Worm (Caenorhabditis elegans) whole organism, L1 larva: ENCODE measurements around the gene ugt-54.

Experiments used
- C16A3.4 ChIP-seq: fragments of 150-350 bp; optimal IDR thresholded peaks from 2 replicates; lab custom pipeline; 2014; ENCODE audit warnings: missing biosample characterization, missing genetic modification characterization
- ama-1 ChIP-seq: fragments of 150-350 bp; optimal IDR thresholded peaks from 2 replicates; lab custom pipeline; 2014
- blmp-1 ChIP-seq: fragments of 150-350 bp; optimal IDR thresholded peaks from 2 replicates; lab custom pipeline; 2014; ENCODE audit warnings: missing biosample characterization, missing genetic modification characterization
- ceh-8 ChIP-seq: fragments of 200-800 bp; sonication (Bioruptor generic); optimal IDR thresholded peaks from 2 replicates; lab custom pipeline; 2018; ENCODE audit warnings: mild to moderate bottlenecking, missing genetic modification characterization, moderate library complexity, missing compliant biosample characterization
- ceh-88 ChIP-seq: fragments of 200-800 bp; sonication (Bioruptor generic); IDR thresholded peaks from 2 replicates; pipeline ENCODE4 v1.3.6; 2022; ENCODE audit warnings: missing genetic modification characterization, missing compliant biosample characterization
- dpl-1 ChIP-seq, 3 experiments: fragments of 150-350 bp in 2 of 3; sonication (generic microtip) in 1 of 3; optimal IDR thresholded peaks; 2 replicates each; lab custom pipeline; 2014 to 2017; ENCODE audit warnings: missing biosample characterization in 3 of 3, missing genetic modification characterization in 3 of 3, missing genetic modification reagents in 3 of 3
- efl-1 ChIP-seq, 4 experiments: fragments of 150-350 bp; optimal IDR thresholded peaks in 3 of 4; peaks in 1 of 4; 1 replicate in 1 of 4; 2 replicates in 3 of 4; lab custom pipeline; 2014; ENCODE audit warnings: missing biosample characterization in 2 of 4, missing genetic modification characterization in 2 of 4, missing genetic modification reagents in 2 of 4
- elt-2 ChIP-seq: sonication (generic microtip); optimal IDR thresholded peaks from 2 replicates; lab custom pipeline; 2016; ENCODE audit warnings: missing genetic modification characterization, mild to moderate bottlenecking, inconsistent platforms, missing compliant biosample characterization, missing genetic modification reagents
- fkh-10 ChIP-seq: sonication (generic microtip); optimal IDR thresholded peaks from 2 replicates; lab custom pipeline; 2017; ENCODE audit warnings: missing biosample characterization, missing genetic modification reagents, missing genetic modification characterization
- fos-1 ChIP-seq: fragments of 150-350 bp; optimal IDR thresholded peaks from 2 replicates; lab custom pipeline; 2014; ENCODE audit warnings: missing biosample characterization, missing genetic modification characterization
- hlh-17 ChIP-seq: fragments of 200-800 bp; sonication (Bioruptor generic); optimal IDR thresholded peaks from 2 replicates; lab custom pipeline; 2018; ENCODE audit warnings: missing genetic modification characterization, mild to moderate bottlenecking, missing compliant biosample characterization, moderate library complexity, borderline replicate concordance
- hlh-4 ChIP-seq: sonication (generic microtip); optimal IDR thresholded peaks from 2 replicates; lab custom pipeline; 2016; ENCODE audit warnings: mild to moderate bottlenecking, missing genetic modification characterization, missing compliant biosample characterization
- irx-1 ChIP-seq: sonication (generic microtip); optimal IDR thresholded peaks from 2 replicates; lab custom pipeline; 2016; ENCODE audit warnings: missing genetic modification characterization, missing compliant biosample characterization
- jun-1 ChIP-seq: fragments of 150-350 bp; optimal IDR thresholded peaks from 2 replicates; lab custom pipeline; 2014; ENCODE audit warnings: missing biosample characterization, missing genetic modification reagents, missing genetic modification characterization
- lin-13 ChIP-seq: fragments of 150-350 bp; optimal IDR thresholded peaks from 2 replicates; lab custom pipeline; 2014; ENCODE audit warnings: missing biosample characterization, missing genetic modification reagents, missing genetic modification characterization
- lin-14 ChIP-seq: fragments of 200-800 bp; sonication (Bioruptor generic); optimal IDR thresholded peaks from 2 replicates; lab custom pipeline; 2018; ENCODE audit warnings: mild to moderate bottlenecking, missing genetic modification characterization, moderate library complexity, missing compliant biosample characterization
- lin-35 ChIP-seq, 2 experiments: fragments of 150-350 bp; optimal IDR thresholded peaks; 2 replicates each; lab custom pipeline; 2014; ENCODE audit warnings: missing biosample characterization in 2 of 2, missing genetic modification characterization in 2 of 2, missing genetic modification reagents in 2 of 2
- lir-3 ChIP-seq: sonication (generic microtip); optimal IDR thresholded peaks from 2 replicates; lab custom pipeline; 2016; ENCODE audit warnings: mild to moderate bottlenecking, missing genetic modification characterization, moderate library complexity, missing compliant biosample characterization; ENCODE audit not compliant: poor library complexity
- nhr-11 ChIP-seq: fragments of 150-350 bp; optimal IDR thresholded peaks from 2 replicates; lab custom pipeline; 2014; ENCODE audit warnings: missing biosample characterization, missing genetic modification characterization
- nhr-20 ChIP-seq: sonication (generic microtip); optimal IDR thresholded peaks from 2 replicates; lab custom pipeline; 2016; ENCODE audit warnings: mild to moderate bottlenecking, missing genetic modification characterization, missing compliant biosample characterization
- nhr-28 ChIP-seq: fragments of 150-350 bp; optimal IDR thresholded peaks from 2 replicates; lab custom pipeline; 2014; ENCODE audit warnings: missing biosample characterization, missing genetic modification characterization
- pag-3 ChIP-seq: sonication (generic microtip); optimal IDR thresholded peaks from 2 replicates; lab custom pipeline; 2017; ENCODE audit warnings: missing genetic modification characterization, mild to moderate bottlenecking, missing compliant biosample characterization, antibody characterized with exemption, borderline replicate concordance; ENCODE audit not compliant: insufficient read depth
- skn-1 ChIP-seq: fragments of 150-350 bp; optimal IDR thresholded peaks from 2 replicates; lab custom pipeline; 2014; ENCODE audit warnings: missing biosample characterization, missing genetic modification characterization
- snpc-4 ChIP-seq: fragments of 150-350 bp; optimal IDR thresholded peaks from 2 replicates; lab custom pipeline; 2014; ENCODE audit warnings: missing biosample characterization, missing genetic modification characterization
- snu-23 ChIP-seq: sonication (generic microtip); optimal IDR thresholded peaks from 2 replicates; lab custom pipeline; 2016; ENCODE audit warnings: missing genetic modification characterization, missing compliant biosample characterization
- sox-4 ChIP-seq: sonication (generic microtip); optimal IDR thresholded peaks from 2 replicates; lab custom pipeline; 2016; ENCODE audit warnings: missing genetic modification characterization, missing compliant biosample characterization
- swsn-7 ChIP-seq: sonication (generic microtip); optimal IDR thresholded peaks from 2 replicates; lab custom pipeline; 2016; ENCODE audit warnings: missing genetic modification characterization, missing compliant biosample characterization
- tlp-1 ChIP-seq: fragments of 150-350 bp; optimal IDR thresholded peaks from 2 replicates; lab custom pipeline; 2014; ENCODE audit warnings: missing biosample characterization, missing genetic modification characterization
- unc-62 ChIP-seq: fragments of 150-350 bp; optimal IDR thresholded peaks from 2 replicates; lab custom pipeline; 2014; ENCODE audit warnings: missing biosample characterization, missing genetic modification reagents, missing genetic modification characterization
- vab-15 ChIP-seq: sonication (generic microtip); optimal IDR thresholded peaks from 2 replicates; lab custom pipeline; 2017; ENCODE audit warnings: missing genotype, mild to moderate bottlenecking, missing genetic modification characterization, missing compliant biosample characterization

The ugt-54 gene

ce11 chrIV:10784085-10784484, 22.6 kb downstream of the ugt-54 start (continued):
- no peak for TF ChIP-seq lir-3 (tag; lab: Kevin White, UChicago)
- TF ChIP-seq nhr-28 (tag; lab: Kevin White, UChicago) = no peak
- TF ChIP-seq ceh-88 = no peak
- TF ChIP-seq sox-4 = no peak
- TF ChIP-seq ceh-8 = no peak
- TF ChIP-seq snu-23 (GFP tag; lab: Kevin White, UChicago) = peak; percentile 34
- TF ChIP-seq hlh-4 = no peak
- TF ChIP-seq vab-15 (tag; lab: Kevin White, UChicago) = no peak
- TF ChIP-seq swsn-7 (tag; lab: Kevin White, UChicago) = no peak
- TF ChIP-seq irx-1 = no peak
- TF ChIP-seq hlh-17 = no peak
- no peak for TF ChIP-seq unc-62 (GFP tag; lab: Kevin White, UChicago)

- TF ChIP-seq efl-1 (optimal IDR thresholded peaks at IDR 0.05; lab: Kevin White, UChicago) (no peak), efl-1 (GFP tag; optimal IDR thresholded peaks at IDR 0.05 in 1 of 2; lab: Kevin White, UChicago) (peak in 1 of 2 experiments; percentile 29), snpc-4 (tag; lab: Kevin White, UChicago) (no peak)
Measured at ce11 chrIV:10786731-10787130, 25.2 kb downstream of the ugt-54 start, which contains the start of gene srd-7. TSS of gene srd-7 (minus strand) at chrIV:10786831.

DNA sequence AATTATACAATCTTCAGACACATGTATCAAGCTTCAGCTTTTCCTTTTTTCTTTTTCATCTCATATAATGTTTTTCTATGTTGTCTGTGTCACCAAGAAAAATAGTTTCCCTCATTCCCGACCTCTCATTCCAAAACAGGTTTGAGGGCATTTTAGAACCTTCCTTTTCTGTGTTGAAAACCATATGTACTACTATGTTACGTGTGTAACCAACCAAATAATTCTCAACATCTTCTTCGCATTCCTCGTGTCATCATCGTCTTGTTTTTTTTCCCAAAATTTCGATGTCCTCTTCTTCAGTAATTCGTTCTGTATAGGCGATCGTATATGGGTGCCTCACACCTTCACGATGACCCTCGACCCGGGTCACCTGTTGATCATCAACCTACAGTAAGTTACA, 28.9 kb downstream of the ugt-54 start, which contains the start of gene pept-2:
TSS of gene pept-2 (plus strand) at position 301 of the 400 bp plus-strand sequence.
- no peak for TF ChIP-seq vab-15 (tag; lab: Kevin White, UChicago)
- TF ChIP-seq blmp-1 = peak; percentile 24

DNA sequence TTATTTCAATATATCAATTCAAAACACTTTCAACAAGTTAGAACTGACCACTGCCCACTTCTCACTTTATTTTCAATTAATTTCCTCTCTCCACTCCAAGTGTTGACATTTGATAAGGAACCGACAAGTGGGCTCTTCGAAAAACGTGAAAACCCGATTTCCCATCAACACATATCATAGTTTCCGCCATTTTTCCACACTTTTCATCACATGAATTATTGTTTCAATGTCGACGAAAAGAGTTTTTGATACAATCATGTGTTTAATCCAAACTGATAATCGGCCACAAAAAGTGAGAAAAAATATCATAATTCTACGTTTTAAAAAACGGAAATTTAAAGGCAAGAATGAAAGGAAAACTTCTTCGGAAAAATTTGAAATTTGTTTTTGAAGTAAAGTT, 34.2 kb downstream of the ugt-54 start:
- TF ChIP-seq lin-14 (GFP tag; lab: Kevin White, UChicago) (peak; percentile 1), lin-35 (GFP tag; optimal IDR thresholded peaks at IDR 0.05; lab: Kevin White, UChicago) (peak in 1 of 2 experiments; percentile 24), skn-1 (tag; lab: Kevin White, UChicago) (no peak), elt-2 (peak; percentile 67), blmp-1 (no peak)

DNA sequence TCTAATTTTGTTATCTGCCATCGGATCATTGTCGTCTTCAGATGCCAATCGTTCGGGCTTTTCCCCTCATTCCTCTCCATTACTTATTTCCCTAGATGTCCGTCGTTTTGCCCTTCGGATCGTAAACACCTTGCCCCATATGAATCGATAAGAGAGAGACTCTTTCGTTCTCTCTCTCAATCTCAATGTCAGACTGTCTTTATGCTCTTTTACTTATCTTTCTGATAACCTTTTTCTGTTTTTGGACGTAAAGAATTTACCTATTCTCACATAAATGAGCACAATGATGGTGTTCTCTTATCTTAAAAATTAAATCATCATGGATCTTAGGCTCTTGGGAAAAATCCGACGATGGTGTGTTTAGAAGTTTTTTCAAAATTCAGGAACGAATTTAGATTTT, 35.2 kb downstream of the ugt-54 start:
- no peak for TF ChIP-seq nhr-11 (tag; lab: Kevin White, UChicago)
- peak; percentile 64 for TF ChIP-seq elt-2
- no peak for TF ChIP-seq sox-4

DNA sequence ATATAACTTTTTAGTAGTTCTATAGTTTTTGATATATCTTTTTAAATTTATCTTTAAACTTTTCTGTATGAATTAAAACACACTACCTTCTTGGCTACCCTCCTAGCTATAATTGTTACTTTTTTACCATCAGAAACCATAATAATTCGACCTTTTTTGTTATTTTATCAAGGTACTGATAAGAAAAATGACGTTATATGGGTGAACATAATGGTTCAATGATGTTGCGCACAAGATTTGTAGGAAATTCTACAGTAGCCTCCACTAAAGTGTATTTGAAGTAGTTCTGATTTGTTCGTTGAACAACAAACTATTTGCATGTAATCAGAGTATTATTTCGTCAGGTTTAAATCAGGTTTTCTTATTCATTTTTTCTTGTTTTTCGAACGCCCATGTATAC, 37.1 kb downstream of the ugt-54 start:
- no peak for TF ChIP-seq lin-13 (GFP tag; lab: Kevin White, UChicago)
- no peak for TF ChIP-seq fkh-10
- no peak for TF ChIP-seq efl-1 (optimal IDR thresholded peaks at IDR 0.05; lab: Kevin White, UChicago)
- peak in 1 of 2 experiments; percentile 78 for TF ChIP-seq efl-1 (GFP tag; optimal IDR thresholded peaks at IDR 0.05 in 1 of 2; lab: Kevin White, UChicago)
- TF ChIP-seq lir-3 (tag; lab: Kevin White, UChicago) = no peak

- TF ChIP-seq nhr-20 (tag; lab: Kevin White, UChicago) (no peak), dpl-1 (GFP tag; optimal IDR thresholded peaks at IDR 0.05; lab: Kevin White, UChicago) (no peak), pag-3 (no peak), tlp-1 (tag; lab: Kevin White, UChicago) (no peak), jun-1 (tag; lab: Kevin White, UChicago) (no peak), fos-1 (no peak), ama-1 (lab: Kevin White, UChicago) (no peak), C16A3.4 (no peak), swsn-7 (tag; lab: Kevin White, UChicago) (no peak)
Measured at ce11 chrIV:10799354-10799753, 37.9 kb downstream of the ugt-54 start, which contains the start of gene zipt-2.1. TSS of gene zipt-2.1 (plus strand) at chrIV:10799654.
